Fruit fly (Drosophila melanogaster): ENCODE measurements around the gene Hex-A.

Hex-A gene

dm6 chrX:9585359-9586002, at the start of gene Hex-A:
TSS of gene Hex-A (plus strand) at chrX:9585675.
- peak; percentile 96 for TF ChIP-seq Dll (optimal IDR thresholded peaks at IDR 0.05)
- TF ChIP-seq CG8478 (optimal IDR thresholded peaks at IDR 0.05) = no peak
- peak in 1 of 2 experiments; percentile 59 for TF ChIP-seq EcR (GFP tag; optimal IDR thresholded peaks at IDR 0.05)

DNA sequence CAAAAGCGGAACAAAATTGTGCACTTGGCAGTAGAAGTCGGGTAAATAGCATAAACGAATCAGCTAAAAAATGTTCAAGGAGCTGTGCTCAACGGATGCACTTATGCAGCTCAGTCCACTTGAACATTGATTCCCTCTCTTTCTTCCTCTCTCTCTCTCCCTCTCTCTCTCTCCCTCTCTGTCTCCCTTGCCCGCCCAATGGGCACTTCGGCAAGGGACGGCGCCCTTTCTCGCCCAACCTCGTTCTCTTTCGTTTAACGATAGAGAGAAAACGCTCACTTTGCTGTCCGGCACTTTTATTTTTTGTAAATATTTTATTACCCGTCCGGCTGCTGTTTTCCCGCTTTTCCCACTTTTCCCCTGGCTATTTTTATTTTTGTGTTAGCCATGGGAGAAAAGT, 41.0 kb upstream of the Hex-A start:
- no peak for TF ChIP-seq EcR (GFP tag; optimal IDR thresholded peaks at IDR 0.05)
- no peak for TF ChIP-seq CG8478 (optimal IDR thresholded peaks at IDR 0.05)
- TF ChIP-seq psq (optimal IDR thresholded peaks at IDR 0.05) = no peak
- TF ChIP-seq Dll (optimal IDR thresholded peaks at IDR 0.05) = no peak
- TF ChIP-seq usp (GFP tag; optimal IDR thresholded peaks at IDR 0.05) = no peak
- no peak for TF ChIP-seq pan (optimal IDR thresholded peaks at IDR 0.05)

dm6 chrX:9550565-9551145, 34.8 kb upstream of the Hex-A start, which contains the start of gene CG32700:
TSS of gene CG32700 (minus strand) at chrX:9550838.
- TF ChIP-seq EcR (GFP tag; optimal IDR thresholded peaks at IDR 0.05) = no peak
- no peak for TF ChIP-seq CG8478 (optimal IDR thresholded peaks at IDR 0.05)

DNA sequence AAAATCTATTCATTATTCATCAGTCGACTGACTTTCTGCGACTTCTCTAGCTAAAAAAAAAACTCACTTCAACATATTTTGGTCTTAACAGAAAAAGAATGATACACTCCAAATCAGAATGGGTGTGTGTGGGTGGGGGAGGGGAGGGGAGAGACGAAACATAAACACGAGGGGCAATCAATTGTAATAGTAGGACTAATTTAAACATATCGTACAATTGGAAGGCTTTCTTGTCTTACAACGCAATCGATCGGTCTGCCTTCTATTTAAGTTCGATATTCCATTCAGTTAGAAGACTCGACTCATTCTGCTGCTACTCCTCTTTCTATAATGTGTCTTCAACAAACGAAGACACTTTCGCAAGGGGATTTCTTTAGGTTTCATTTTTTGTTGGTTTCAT, 34.3 kb upstream of the Hex-A start:
- TF ChIP-seq CG8478 (optimal IDR thresholded peaks at IDR 0.05) = no peak
- no peak for TF ChIP-seq psq (optimal IDR thresholded peaks at IDR 0.05)
- TF ChIP-seq EcR (GFP tag; optimal IDR thresholded peaks at IDR 0.05) = no peak
- TF ChIP-seq usp (GFP tag; optimal IDR thresholded peaks at IDR 0.05) = no peak
- TF ChIP-seq Dll (optimal IDR thresholded peaks at IDR 0.05) = no peak
- TF ChIP-seq pan (optimal IDR thresholded peaks at IDR 0.05) = no peak

DNA sequence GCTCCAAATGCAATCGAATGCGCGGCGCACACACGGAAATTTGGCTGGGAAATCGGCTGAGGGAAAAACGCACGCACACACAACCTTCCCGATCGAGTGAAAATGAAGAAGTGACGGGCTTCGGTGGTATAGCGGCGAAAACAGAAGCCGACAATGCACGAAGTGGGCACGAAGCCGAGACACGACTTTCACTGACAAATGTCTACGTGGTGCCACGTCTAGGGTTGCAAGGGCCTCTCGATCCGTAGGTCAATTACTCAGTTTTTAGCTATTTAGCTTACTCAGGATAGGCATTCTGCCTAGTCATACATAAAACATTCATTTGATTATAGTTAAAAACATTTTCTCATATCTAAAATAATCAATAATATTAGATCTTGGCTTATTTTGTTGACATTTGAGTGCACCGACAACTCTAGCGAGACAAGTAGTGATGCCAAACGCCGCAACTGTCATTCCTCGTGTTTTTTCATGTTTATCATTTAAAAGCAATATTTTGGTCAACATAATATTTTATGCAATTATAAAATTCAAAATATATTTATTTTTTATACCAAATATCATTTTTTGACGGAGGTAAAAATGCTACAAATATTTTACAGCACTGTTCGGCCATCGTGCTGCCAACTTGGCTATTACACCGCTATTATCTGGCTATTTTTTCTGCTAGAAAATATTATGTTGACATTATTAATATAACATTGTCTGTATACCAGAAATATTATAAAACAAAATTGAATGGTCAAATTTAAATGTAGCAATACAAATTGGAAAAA, 31.7 kb upstream of the Hex-A start:
- no peak for TF ChIP-seq Dll (optimal IDR thresholded peaks at IDR 0.05)
- no peak for TF ChIP-seq CG8478 (optimal IDR thresholded peaks at IDR 0.05)
- TF ChIP-seq psq (optimal IDR thresholded peaks at IDR 0.05) = no peak
- no peak for TF ChIP-seq EcR (GFP tag; optimal IDR thresholded peaks at IDR 0.05)
- no peak for TF ChIP-seq pan (optimal IDR thresholded peaks at IDR 0.05)
- TF ChIP-seq usp (GFP tag; optimal IDR thresholded peaks at IDR 0.05) = no peak

dm6 chrX:9554346-9554808, 31.1 kb upstream of the Hex-A start, which contains the start of gene RpS28b:
TSS of gene RpS28b (plus strand) at chrX:9554623.
- TF ChIP-seq Dll (optimal IDR thresholded peaks at IDR 0.05) = no peak
- TF ChIP-seq usp (GFP tag; optimal IDR thresholded peaks at IDR 0.05) = no peak
- TF ChIP-seq pan (optimal IDR thresholded peaks at IDR 0.05) = no peak
- TF ChIP-seq EcR (GFP tag; optimal IDR thresholded peaks at IDR 0.05) = no peak
- TF ChIP-seq psq (optimal IDR thresholded peaks at IDR 0.05) = no peak
- no peak for TF ChIP-seq CG8478 (optimal IDR thresholded peaks at IDR 0.05)

dm6 chrX:9556397-9556796, 29.1 kb upstream of the Hex-A start, which contains the start of gene CG15317:
TSS of gene CG15317 (minus strand) at chrX:9556544.
- TF ChIP-seq CG8478 (optimal IDR thresholded peaks at IDR 0.05) (no peak), pan (optimal IDR thresholded peaks at IDR 0.05) (no peak), usp (GFP tag; optimal IDR thresholded peaks at IDR 0.05) (no peak), EcR (GFP tag; optimal IDR thresholded peaks at IDR 0.05) (no peak), Dll (optimal IDR thresholded peaks at IDR 0.05) (no peak), psq (optimal IDR thresholded peaks at IDR 0.05) (no peak)

dm6 chrX:9571208-9571607, 14.3 kb upstream of the Hex-A start, which contains the start of gene Cubn:
TSS of gene Cubn (minus strand) at chrX:9571308.
- TF ChIP-seq CG8478 (optimal IDR thresholded peaks at IDR 0.05) (no peak), psq (optimal IDR thresholded peaks at IDR 0.05) (no peak), pan (optimal IDR thresholded peaks at IDR 0.05) (no peak), usp (GFP tag; optimal IDR thresholded peaks at IDR 0.05) (no peak), Dll (optimal IDR thresholded peaks at IDR 0.05) (no peak), EcR (GFP tag; optimal IDR thresholded peaks at IDR 0.05) (no peak)

DNA sequence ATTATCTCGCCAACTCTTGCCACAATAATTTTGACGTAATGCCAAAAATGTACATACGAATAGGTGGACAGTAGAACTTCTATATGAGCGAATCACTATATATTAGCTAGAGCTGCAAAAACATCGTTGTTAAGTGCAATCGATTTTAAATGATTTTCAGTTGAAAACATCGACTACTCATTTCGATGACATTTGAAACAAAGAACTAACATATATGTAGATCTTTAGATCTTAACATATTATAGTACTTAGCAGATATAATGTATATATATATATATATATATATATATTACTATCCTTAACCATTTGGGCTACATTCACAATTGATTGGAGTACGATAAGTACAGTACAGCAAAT, 9.3 kb upstream of the Hex-A start, which contains the start of gene CG42395:
Gene CG42395 (minus strand): TSS at position 101 of the 357 bp plus-strand sequence.
- TF ChIP-seq Dll (optimal IDR thresholded peaks at IDR 0.05) = no peak
- TF ChIP-seq usp (GFP tag; optimal IDR thresholded peaks at IDR 0.05) = no peak
- TF ChIP-seq pan (optimal IDR thresholded peaks at IDR 0.05) = no peak
- TF ChIP-seq CG8478 (optimal IDR thresholded peaks at IDR 0.05) = no peak
- no peak for TF ChIP-seq EcR (GFP tag; optimal IDR thresholded peaks at IDR 0.05)
- TF ChIP-seq psq (optimal IDR thresholded peaks at IDR 0.05) = no peak

dm6 chrX:9576504-9577337, 8.8 kb upstream of the Hex-A start:
- TF ChIP-seq pan (optimal IDR thresholded peaks at IDR 0.05) (no peak), usp (GFP tag; optimal IDR thresholded peaks at IDR 0.05) (no peak), EcR (GFP tag; optimal IDR thresholded peaks at IDR 0.05) (no peak), Dll (optimal IDR thresholded peaks at IDR 0.05) (no peak), psq (optimal IDR thresholded peaks at IDR 0.05) (no peak), CG8478 (optimal IDR thresholded peaks at IDR 0.05) (no peak)

DNA sequence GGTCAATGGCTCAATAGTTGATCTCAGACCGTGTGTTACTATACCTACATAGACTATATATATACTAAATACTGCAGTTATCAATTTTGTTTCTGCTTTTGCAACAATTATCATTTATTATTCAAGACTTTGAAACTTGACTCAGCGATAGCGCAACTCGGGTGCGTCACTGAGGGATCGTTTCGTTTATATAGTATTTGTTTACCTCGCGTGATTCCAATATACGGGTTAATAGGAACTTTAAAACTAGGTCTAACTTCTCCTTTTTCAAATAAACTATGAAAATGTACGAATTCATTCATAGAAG, 8.2 kb upstream of the Hex-A start:
- TF ChIP-seq EcR (GFP tag; optimal IDR thresholded peaks at IDR 0.05) = no peak
- TF ChIP-seq Dll (optimal IDR thresholded peaks at IDR 0.05) = no peak
- no peak for TF ChIP-seq usp (GFP tag; optimal IDR thresholded peaks at IDR 0.05)
- no peak for TF ChIP-seq pan (optimal IDR thresholded peaks at IDR 0.05)
- no peak for TF ChIP-seq psq (optimal IDR thresholded peaks at IDR 0.05)
- TF ChIP-seq CG8478 (optimal IDR thresholded peaks at IDR 0.05) = no peak

Measured in whole organism.